Worm (Caenorhabditis elegans) whole organism, L4 larva: ENCODE results near the gene C06A1.7.

ENCODE experiments used
- F37D6.2 ChIP-seq: sonication (generic microtip); optimal IDR thresholded peaks from 2 replicates; lab custom pipeline; 2016; ENCODE audit warnings: mild to moderate bottlenecking, missing genetic modification characterization, missing compliant biosample characterization
- F44E2.7 ChIP-seq: fragments of 200-800 bp; sonication (Bioruptor generic); IDR thresholded peaks from 2 replicates; pipeline ENCODE4 v2.1.2; 2022; ENCODE audit warnings: missing genetic modification characterization, missing compliant biosample characterization
- F49E8.2 ChIP-seq: sonication (generic microtip); optimal IDR thresholded peaks from 2 replicates; lab custom pipeline; 2016; ENCODE audit warnings: missing compliant biosample characterization, mild to moderate bottlenecking, missing genetic modification characterization, borderline replicate concordance
- R02D3.7 ChIP-seq: fragments of 150-350 bp; sonication (generic microtip); optimal IDR thresholded peaks from 3 replicates; lab custom pipeline; 2014; ENCODE audit warnings: missing biosample characterization, missing genetic modification characterization
- T20F7.1 ChIP-seq: fragments of 200-800 bp; sonication (Bioruptor generic); optimal IDR thresholded peaks from 2 replicates; lab custom pipeline; 2018; ENCODE audit warnings: mild to moderate bottlenecking, missing genetic modification characterization, missing compliant biosample characterization
- aha-1 ChIP-seq: fragments of 150-350 bp; peaks from one replicate; lab custom pipeline; 2014; ENCODE audit warnings: missing biosample characterization, missing genetic modification characterization
- ceh-20 ChIP-seq: fragments of 200-800 bp; sonication (Bioruptor generic); IDR thresholded peaks from 2 replicates; pipeline ENCODE4 v1.3.6; 2022; ENCODE audit warnings: missing genetic modification reagents, missing genetic modification characterization, missing compliant biosample characterization
- ceh-28 ChIP-seq: fragments of 150-350 bp; optimal IDR thresholded peaks from 2 replicates; lab custom pipeline; 2014; ENCODE audit warnings: missing biosample characterization, missing genetic modification reagents, missing genetic modification characterization
- ceh-32 ChIP-seq: sonication (generic microtip); optimal IDR thresholded peaks from 2 replicates; lab custom pipeline; 2016; ENCODE audit warnings: mild to moderate bottlenecking, missing genetic modification characterization, missing compliant biosample characterization; ENCODE audit not compliant: poor library complexity
- ceh-44 ChIP-seq: fragments of 200-800 bp; sonication (Bioruptor generic); IDR thresholded peaks from 2 replicates; pipeline ENCODE4 v1.3.6; 2022; ENCODE audit warnings: missing genetic modification reagents, missing genetic modification characterization, missing compliant biosample characterization
- ctbp-1 ChIP-seq: fragments of 200-800 bp; sonication (Bioruptor generic); IDR thresholded peaks from 2 replicates; pipeline ENCODE4 v1.3.6; 2022; ENCODE audit warnings: missing genetic modification reagents, missing genetic modification characterization, missing compliant biosample characterization
- daf-12 ChIP-seq: fragments of 150-350 bp; optimal IDR thresholded peaks from 2 replicates; lab custom pipeline; 2014; ENCODE audit warnings: missing biosample characterization, missing genetic modification reagents, missing genetic modification characterization
- daf-16 ChIP-seq, 3 experiments: sonication (generic microtip); optimal IDR thresholded peaks; 2 replicates each; lab custom pipeline; 2016 to 2017; ENCODE audit warnings: missing genetic modification characterization in 3 of 3, missing genetic modification reagents in 3 of 3, mild to moderate bottlenecking in 2 of 3, missing compliant biosample characterization in 2 of 3, missing biosample characterization in 1 of 3, moderate library complexity in 1 of 3
- dmd-6 ChIP-seq: fragments of 200-800 bp; sonication (Bioruptor generic); IDR thresholded peaks from 2 replicates; pipeline ENCODE4 v1.3.6; 2022; ENCODE audit warnings: missing genetic modification reagents, missing genetic modification characterization, missing compliant biosample characterization
- dpl-1 ChIP-seq: fragments of 150-350 bp; optimal IDR thresholded peaks from 2 replicates; lab custom pipeline; 2014; ENCODE audit warnings: missing biosample characterization, missing genetic modification reagents, missing genetic modification characterization
- egl-43 ChIP-seq: fragments of 200-800 bp; sonication (Bioruptor generic); IDR thresholded peaks from 2 replicates; pipeline ENCODE4 v1.3.6; 2022; ENCODE audit warnings: missing genetic modification reagents, missing genetic modification characterization, missing compliant biosample characterization
- fkh-10 ChIP-seq: fragments of 150-350 bp; optimal IDR thresholded peaks from 2 replicates; lab custom pipeline; 2014; ENCODE audit warnings: missing biosample characterization, missing genetic modification reagents, missing genetic modification characterization
- jun-1 ChIP-seq: fragments of 150-350 bp; optimal IDR thresholded peaks from 2 replicates; lab custom pipeline; 2014; ENCODE audit warnings: missing biosample characterization, missing genetic modification reagents, missing genetic modification characterization
- lin-13 ChIP-seq: fragments of 150-350 bp; optimal IDR thresholded peaks from 2 replicates; lab custom pipeline; 2014; ENCODE audit warnings: missing biosample characterization, missing genetic modification reagents, missing genetic modification characterization
- lin-15B ChIP-seq: fragments of 150-350 bp; sonication (generic microtip); optimal IDR thresholded peaks from 3 replicates; lab custom pipeline; 2014; ENCODE audit warnings: missing biosample characterization, missing genetic modification characterization
- lin-38 ChIP-seq: fragments of 200-800 bp; sonication (Bioruptor generic); IDR thresholded peaks from 2 replicates; pipeline ENCODE4 v1.3.6; 2022; ENCODE audit warnings: missing genetic modification reagents, missing genetic modification characterization, missing compliant biosample characterization
- lsy-2 ChIP-seq, 2 experiments: fragments of 150-350 bp in 1 of 2; sonication (generic microtip) in 1 of 2; optimal IDR thresholded peaks; 2 replicates each; lab custom pipeline; 2014 to 2017; ENCODE audit warnings: missing biosample characterization in 2 of 2, missing genetic modification characterization in 2 of 2
- mep-1 ChIP-seq: fragments of 150-350 bp; sonication (generic microtip); optimal IDR thresholded peaks from 3 replicates; lab custom pipeline; 2014; ENCODE audit warnings: missing biosample characterization, missing genetic modification characterization
- mxl-2 ChIP-seq: fragments of 200-800 bp; sonication (Bioruptor generic); conservative IDR thresholded peaks from 2 replicates; pipeline ENCODE4 v1.3.6; 2022; ENCODE audit warnings: missing genetic modification reagents, missing genetic modification characterization, missing compliant biosample characterization
- mxl-3 ChIP-seq: fragments of 200-800 bp; sonication (Bioruptor generic); optimal IDR thresholded peaks from 2 replicates; lab custom pipeline; 2018; ENCODE audit warnings: mild to moderate bottlenecking, missing genetic modification characterization, missing compliant biosample characterization
- nhr-11 ChIP-seq: fragments of 150-350 bp; optimal IDR thresholded peaks from 2 replicates; lab custom pipeline; 2014; ENCODE audit warnings: missing biosample characterization, missing genetic modification characterization
- nhr-25 ChIP-seq: sonication (generic microtip); optimal IDR thresholded peaks from 2 replicates; lab custom pipeline; 2017; ENCODE audit warnings: missing genetic modification characterization, mild to moderate bottlenecking, missing compliant biosample characterization, antibody characterized with exemption, moderate library complexity, borderline replicate concordance; ENCODE audit not compliant: insufficient read depth
- nhr-77 ChIP-seq: fragments of 150-350 bp; optimal IDR thresholded peaks from 2 replicates; lab custom pipeline; 2014; ENCODE audit warnings: missing biosample characterization, missing genetic modification characterization
- snpc-4 ChIP-seq: fragments of 150-350 bp; optimal IDR thresholded peaks from 2 replicates; lab custom pipeline; 2014; ENCODE audit warnings: missing biosample characterization, missing genetic modification characterization
- spr-1 ChIP-seq: sonication (generic microtip); optimal IDR thresholded peaks from 2 replicates; lab custom pipeline; 2016; ENCODE audit warnings: mild to moderate bottlenecking, missing genetic modification characterization, missing compliant biosample characterization
- unc-130 ChIP-seq: sonication (generic microtip); optimal IDR thresholded peaks from 2 replicates; lab custom pipeline; 2016; ENCODE audit warnings: missing genetic modification reagents, missing genetic modification characterization, missing compliant biosample characterization
- unc-62 ChIP-seq, 3 experiments: fragments of 150-350 bp in 1 of 3; sonication (generic microtip); optimal IDR thresholded peaks in 2 of 3; peaks in 1 of 3; 1 replicate in 1 of 3; 2 replicates in 2 of 3; lab custom pipeline; 2014 to 2017; ENCODE audit warnings: missing biosample characterization in 3 of 3, missing genetic modification characterization in 3 of 3, missing genetic modification reagents in 3 of 3, missing genotype in 1 of 3
- vab-7 ChIP-seq: fragments of 200-800 bp; sonication (Bioruptor generic); IDR thresholded peaks from 2 replicates; pipeline ENCODE4 v1.3.6; 2022; ENCODE audit warnings: missing genetic modification reagents, missing genetic modification characterization, missing compliant biosample characterization
- zag-1 ChIP-seq: fragments of 150-350 bp; optimal IDR thresholded peaks from 2 replicates; lab custom pipeline; 2014; ENCODE audit warnings: missing biosample characterization, missing genetic modification characterization

Gene C06A1.7

DNA sequence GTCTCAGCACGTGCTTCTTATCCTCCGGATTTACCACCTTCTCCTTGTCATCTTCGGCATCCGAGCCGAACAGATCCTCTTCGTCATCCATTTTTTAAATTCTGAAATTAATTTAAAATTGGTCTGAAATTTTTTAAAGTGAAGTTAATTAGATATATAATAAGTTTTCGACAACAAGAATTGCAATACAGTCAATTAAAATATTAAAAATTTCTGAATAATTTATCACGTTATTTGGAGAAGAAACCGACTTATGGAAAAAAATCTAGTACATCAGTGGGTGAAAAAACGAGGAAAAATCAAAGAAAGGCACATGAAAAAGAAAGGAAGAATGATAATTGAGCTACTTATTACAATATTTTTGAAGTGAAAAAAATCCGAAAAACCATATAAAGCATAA is 40.8 kb downstream of the C06A1.7 start, which contains the start of gene taf-13:
taf-13 (minus strand) TSS at position 101 of the 400 bp plus-strand sequence.
- TF ChIP-seq ceh-28 (tag; lab: Kevin White, UChicago) (no peak), unc-62 (GFP tag; optimal IDR thresholded peaks at IDR 0.05 in 1 of 2; lab: Kevin White, UChicago) (no peak), unc-62 (tag; optimal IDR thresholded peaks at IDR 0.05; lab: Kevin White, UChicago) (no peak), snpc-4 (tag; lab: Kevin White, UChicago) (no peak), jun-1 (tag; lab: Kevin White, UChicago) (no peak), vab-7 (GFP tag; lab: Robert Waterston, UW) (no peak), F49E8.2 (no peak), daf-16 (GFP tag; optimal IDR thresholded peaks at IDR 0.05; lab: Kevin White, UChicago) (no peak), daf-16 (tag; optimal IDR thresholded peaks at IDR 0.05; lab: Kevin White, UChicago) (no peak), mep-1 (tag; lab: Kevin White, UChicago) (no peak), daf-12 (tag; lab: Kevin White, UChicago) (no peak), F44E2.7 (no peak), ceh-20 (no peak), F37D6.2 (tag; lab: Kevin White, UChicago) (no peak), lin-13 (GFP tag; lab: Kevin White, UChicago) (no peak), zag-1 (tag; lab: Kevin White, UChicago) (no peak), R02D3.7 (tag; lab: Kevin White, UChicago) (no peak), spr-1 (tag; lab: Kevin White, UChicago) (no peak), dmd-6 (GFP tag; lab: Robert Waterston, UW) (no peak), mxl-2 (GFP tag; lab: Robert Waterston, UW) (no peak), lin-15B (no peak)

- TF ChIP-seq unc-130 (GFP tag; lab: Kevin White, UChicago) (peak; percentile 3), lin-38 (GFP tag; lab: Robert Waterston, UW) (peak; percentile 91), nhr-11 (peak; percentile 17), nhr-77 (no peak), ctbp-1 (GFP tag; lab: Robert Waterston, UW) (no peak), aha-1 (tag; lab: Kevin White, UChicago) (peak; percentile 69), ceh-44 (no peak), T20F7.1 (GFP tag; lab: Kevin White, UChicago) (peak; percentile 44), fkh-10 (GFP tag; lab: Kevin White, UChicago) (peak; percentile 15), dpl-1 (GFP tag; lab: Kevin White, UChicago) (peak; percentile 53), lsy-2 (tag; optimal IDR thresholded peaks at IDR 0.05; lab: Kevin White, UChicago) (peak in 1 of 2 experiments; percentile 36), daf-16 (GFP tag; optimal IDR thresholded peaks at IDR 0.05; lab: Kevin White, UChicago) (no peak), daf-16 (tag; optimal IDR thresholded peaks at IDR 0.05; lab: Kevin White, UChicago) (peak; percentile 14)
These were observed 42.7 kb downstream of the C06A1.7 start, which contains the start of gene ccm-3 for ce11 chrII:10607238-10607961. Gene ccm-3, minus strand, starts transcription at chrII:10607275.

- no peak for TF ChIP-seq ceh-32 (tag; lab: Kevin White, UChicago)
- no peak for TF ChIP-seq mxl-3
- no peak for TF ChIP-seq nhr-25 (tag; lab: Kevin White, UChicago)
- no peak for TF ChIP-seq ctbp-1 (GFP tag; lab: Robert Waterston, UW)
- TF ChIP-seq unc-62 (GFP tag; optimal IDR thresholded peaks at IDR 0.05 in 1 of 2; lab: Kevin White, UChicago): peak in 1 of 2 experiments; percentile 95
- no peak for TF ChIP-seq unc-62 (tag; optimal IDR thresholded peaks at IDR 0.05; lab: Kevin White, UChicago)
- no peak for TF ChIP-seq egl-43 (GFP tag; lab: Robert Waterston, UW)
- no peak for TF ChIP-seq nhr-11
These were observed 44.1 kb downstream of the C06A1.7 start for ce11 chrII:10608821-10609220.
